Fruit fly (Drosophila melanogaster): ENCODE results near the gene CG4911.

CG4911 gene

dm6 chr3L:9025680-9026079 is 46.9 kb downstream of the CG4911 start (continued):
- TF ChIP-seq unpg (GFP tag; optimal IDR thresholded peaks at IDR 0.05) (peak; percentile 92), cas (GFP tag; IDR thresholded peaks at IDR 0.05) (peak; percentile 72; the same call in 1 of the 2 replicates), sima (GFP tag; optimal IDR thresholded peaks at IDR 0.05) (peak; percentile 35), lmd (GFP tag; IDR thresholded peaks at IDR 0.05) (peak; percentile 89), Fer2 (tag; optimal IDR thresholded peaks at IDR 0.05) (peak; percentile 45), Mes4 (GFP tag; optimal IDR thresholded peaks at IDR 0.05) (peak; percentile 65), pho (GFP tag; optimal IDR thresholded peaks at IDR 0.05) (peak; percentile 63), Bgb (GFP tag; IDR thresholded peaks at IDR 0.05; ENCODE audit: partially characterized antibody) (no peak), ttk (GFP tag; IDR thresholded peaks at IDR 0.05) (peak; percentile 87), CG8281 (tag; optimal IDR thresholded peaks at IDR 0.05) (peak; percentile 67), shn (GFP tag; optimal IDR thresholded peaks at IDR 0.05) (peak; percentile 44), CG11093 (GFP tag; IDR thresholded peaks at IDR 0.05) (peak; percentile 91), Taf1 (GFP tag; IDR thresholded peaks at IDR 0.05) (peak; percentile 72), HmgD (GFP tag; optimal IDR thresholded peaks at IDR 0.05) (no peak), B-H1 (GFP tag; IDR thresholded peaks at IDR 0.05) (peak; percentile 84), CG12071 (GFP tag; optimal IDR thresholded peaks at IDR 0.05) (peak; percentile 76), CG3995 (GFP tag; optimal IDR thresholded peaks at IDR 0.05) (peak; percentile 12), Usf (GFP tag; optimal IDR thresholded peaks at IDR 0.05) (peak; percentile 10), Elba2 (GFP tag; optimal IDR thresholded peaks at IDR 0.05) (peak; percentile 19), NC2α (GFP tag; optimal IDR thresholded peaks at IDR 0.05) (peak; percentile 38), CG9797 (GFP tag; optimal IDR thresholded peaks at IDR 0.05) (no peak), bigmax (GFP tag; optimal IDR thresholded peaks at IDR 0.05) (no peak), CG7839 (tag; optimal IDR thresholded peaks at IDR 0.05) (peak; percentile 93), Opbp (GFP tag; IDR thresholded peaks at IDR 0.05; ENCODE audit: partially characterized antibody) (no peak), CrebB (tag; optimal IDR thresholded peaks at IDR 0.05) (peak; percentile 67), CG13624 (GFP tag; optimal IDR thresholded peaks at IDR 0.05) (peak; percentile 79), Bteb2 (GFP tag; optimal IDR thresholded peaks at IDR 0.05) (peak; percentile 75), NfI (GFP tag; optimal IDR thresholded peaks at IDR 0.05) (peak; percentile 73), sisA (GFP tag; IDR thresholded peaks at IDR 0.05) (peak; percentile 89), Lhr (GFP tag; optimal IDR thresholded peaks at IDR 0.05) (peak; percentile 38), CG3065 (GFP tag; optimal IDR thresholded peaks at IDR 0.05) (no peak), kah (GFP tag; optimal IDR thresholded peaks at IDR 0.05) (peak; percentile 68), CG11695 (GFP tag; IDR thresholded peaks at IDR 0.05) (peak; percentile 92), CG2678 (tag; optimal IDR thresholded peaks at IDR 0.05) (peak; percentile 91), schlank (tag; optimal IDR thresholded peaks at IDR 0.05) (no peak), Ssrp (tag; optimal IDR thresholded peaks at IDR 0.05) (peak; percentile 78), bsh (GFP tag; optimal IDR thresholded peaks at IDR 0.05) (peak in 1 of 2 experiments; percentile 86), hbn (GFP tag; IDR thresholded peaks at IDR 0.05; ENCODE audit: partially characterized antibody) (no peak), wek (GFP tag; optimal IDR thresholded peaks at IDR 0.05) (peak; percentile 15), danr (GFP tag; IDR thresholded peaks at IDR 0.05) (peak; percentile 80), fd102C (GFP tag; optimal IDR thresholded peaks at IDR 0.05) (peak; percentile 61), B-H2 (GFP tag; optimal IDR thresholded peaks at IDR 0.05) (no peak), ems (GFP tag; optimal IDR thresholded peaks at IDR 0.05) (peak; percentile 67), gfzf (GFP tag; optimal IDR thresholded peaks at IDR 0.05) (no peak), CG1024 (GFP tag; IDR thresholded peaks at IDR 0.05) (peak; percentile 85), Hr51 (GFP tag; optimal IDR thresholded peaks at IDR 0.05) (peak; percentile 68 to 90), HmgZ (tag; optimal IDR thresholded peaks at IDR 0.05) (peak; percentile 64), psq (GFP tag; optimal IDR thresholded peaks at IDR 0.05) (peak; percentile 39)
